Fruit fly (Drosophila melanogaster) S2 (cell line): Measurements from ENCODE around the gene Pebp1.

Experiments
- CG8478 ChIP-seq: fragments of >200 bp; optimal IDR thresholded peaks from 2 replicates; lab custom pipeline; 2018
- CTCF ChIP-seq, 2 experiments: fragments of >200 bp; optimal IDR thresholded peaks; 2 replicates each; lab custom pipeline; 2018

DNA sequence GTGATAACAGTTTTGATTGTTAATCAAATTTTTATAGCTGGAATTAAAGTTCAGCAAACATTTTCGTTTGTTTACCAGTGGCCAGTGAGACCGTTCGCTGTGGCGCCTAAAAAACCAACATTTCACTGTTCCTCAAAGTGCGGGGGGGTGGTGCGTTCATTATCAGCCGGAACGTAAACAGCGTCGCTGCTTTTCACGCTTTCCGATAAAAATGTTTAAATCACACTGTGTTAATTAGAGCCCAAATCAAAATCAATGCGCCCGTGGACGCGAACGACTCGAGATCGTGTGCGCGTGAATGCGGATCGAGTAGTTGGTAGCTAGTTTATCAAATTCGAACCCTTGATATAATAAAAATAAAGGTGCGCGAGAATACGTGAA lies 18.0 kb upstream of the Pebp1 start, which contains the start of gene CG34376:
- TF ChIP-seq CG8478 (lab: Kevin White, UChicago) (no peak), CTCF (optimal IDR thresholded peaks at IDR 0.05; lab: Kevin White, UChicago) (no peak)
